Fruit fly (Drosophila melanogaster): ENCODE results near the gene nol.

DNA sequence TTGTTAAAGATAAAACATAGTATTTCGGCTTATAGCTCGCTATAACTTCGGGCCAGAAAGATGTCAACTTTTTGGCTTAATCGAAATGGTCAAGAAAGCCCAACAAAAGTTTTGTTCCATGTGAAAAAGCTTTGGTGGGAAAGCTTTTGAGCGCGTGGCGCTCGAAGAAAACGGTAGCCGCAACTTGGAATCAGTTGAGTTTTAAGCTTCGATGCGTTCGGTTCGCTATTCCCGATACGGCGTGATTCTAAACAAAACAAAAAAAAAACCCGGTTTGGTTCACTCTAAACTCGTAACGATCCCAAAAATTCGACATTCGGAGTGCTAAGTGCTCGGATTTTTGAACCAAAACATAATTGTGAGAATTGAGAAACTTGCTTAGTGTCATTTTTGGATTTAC is 5.2 kb downstream of the nol start, which contains the start of gene IRSp53:
- TF ChIP-seq vri (GFP tag; optimal IDR thresholded peaks at IDR 0.05) = no peak
- no peak for TF ChIP-seq fd59A (GFP tag; optimal IDR thresholded peaks at IDR 0.05)
- TF ChIP-seq OdsH (GFP tag; optimal IDR thresholded peaks at IDR 0.05) = no peak
- no peak for TF ChIP-seq ss (GFP tag; optimal IDR thresholded peaks at IDR 0.05)
- no peak for TF ChIP-seq CG8632 (GFP tag; optimal IDR thresholded peaks at IDR 0.05)
- TF ChIP-seq CG3032 (tag; optimal IDR thresholded peaks at IDR 0.05) = no peak

All from whole organism, prepupa.